Worm (Caenorhabditis elegans): ENCODE measurements around the gene ape-1.

Gene ape-1

DNA sequence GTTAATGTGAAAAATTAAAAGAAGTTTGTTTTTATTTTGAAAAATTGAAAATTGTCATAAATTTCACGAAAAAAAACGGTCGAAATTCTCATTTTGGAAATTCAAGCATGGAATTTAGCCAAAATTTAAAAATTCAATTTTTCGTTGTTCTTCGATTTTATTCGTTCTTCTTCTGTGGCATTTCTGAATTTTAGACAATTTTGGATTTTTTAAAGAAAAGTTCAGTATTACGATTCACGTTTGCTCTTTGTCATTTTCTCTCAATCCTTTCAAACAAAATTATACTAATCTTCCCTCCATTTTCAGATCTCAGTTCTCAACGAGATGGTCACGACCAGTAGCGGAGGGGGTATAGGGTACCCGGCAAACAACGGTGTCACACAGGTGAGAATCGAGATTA lies at the start of gene ape-1:
ape-1 (plus strand) TSS at position 301 of the 400 bp plus-strand sequence.
- no peak for TF ChIP-seq lsy-2 (tag; optimal IDR thresholded peaks at IDR 0.05)
- no peak for TF ChIP-seq ces-1 (GFP tag; optimal IDR thresholded peaks at IDR 0.05)
- TF ChIP-seq unc-62 (GFP tag; optimal IDR thresholded peaks at IDR 0.05), result no peak
- TF ChIP-seq nhr-2 (tag; optimal IDR thresholded peaks at IDR 0.05), result no peak
- TF ChIP-seq tbx-8 (GFP tag; optimal IDR thresholded peaks at IDR 0.05), result no peak

DNA sequence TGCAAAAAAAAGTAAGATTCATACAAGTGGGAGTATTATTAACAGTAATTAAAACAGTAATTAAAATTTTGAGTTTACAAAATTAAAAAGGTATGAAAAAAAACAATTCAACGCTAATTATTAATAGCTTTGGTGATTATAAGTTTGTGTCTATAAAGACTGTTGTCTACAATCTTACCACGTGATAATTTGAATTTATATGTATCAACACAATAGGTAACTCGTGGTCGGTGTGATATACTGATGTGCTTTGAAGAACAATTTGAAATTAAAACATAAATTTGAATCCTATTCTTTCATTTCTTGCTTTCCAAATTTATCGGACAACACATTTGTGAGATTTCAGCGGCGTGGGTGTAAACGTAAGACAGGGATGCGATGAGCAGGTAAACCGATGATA lies 47.9 kb upstream of the ape-1 start:
- TF ChIP-seq elt-3 (tag; optimal IDR thresholded peaks at IDR 0.05) (no peak), mep-1 (tag; optimal IDR thresholded peaks at IDR 0.05) (no peak)

- TF ChIP-seq unc-62 (GFP tag; optimal IDR thresholded peaks at IDR 0.05) (no peak), nhr-12 (tag; optimal IDR thresholded peaks at IDR 0.05) (no peak), sptf-1 (tag; optimal IDR thresholded peaks at IDR 0.05) (no peak), elt-1 (tag; optimal IDR thresholded peaks at IDR 0.05; ENCODE audit: borderline replicate concordance, insufficient read depth) (no peak), nhr-28 (tag; optimal IDR thresholded peaks at IDR 0.05) (no peak), mab-5 (tag; optimal IDR thresholded peaks at IDR 0.05) (no peak), mep-1 (tag; optimal IDR thresholded peaks at IDR 0.05) (no peak), ham-2 (GFP tag; optimal IDR thresholded peaks at IDR 0.05) (no peak), drap-1 (GFP tag; optimal IDR thresholded peaks at IDR 0.05) (no peak), hlh-1 (tag; optimal IDR thresholded peaks at IDR 0.05) (no peak), lsy-2 (tag; optimal IDR thresholded peaks at IDR 0.05) (no peak), ceh-83 (GFP tag; optimal IDR thresholded peaks at IDR 0.05) (no peak), tbx-8 (GFP tag; optimal IDR thresholded peaks at IDR 0.05) (no peak), nhr-2 (tag; optimal IDR thresholded peaks at IDR 0.05) (no peak), snpc-4 (tag; optimal IDR thresholded peaks at IDR 0.05) (no peak), ceh-43 (GFP tag; optimal IDR thresholded peaks at IDR 0.05) (no peak), bed-3 (GFP tag; optimal IDR thresholded peaks at IDR 0.05) (no peak), elt-3 (tag; optimal IDR thresholded peaks at IDR 0.05) (no peak), mls-2 (tag; optimal IDR thresholded peaks at IDR 0.05) (no peak)
These were observed 46.3 kb upstream of the ape-1 start, which contains the start of gene F35B12.10 for ce11 chrV:11629222-11630026. Gene F35B12.10, minus strand, starts transcription at chrV:11629272.

DNA sequence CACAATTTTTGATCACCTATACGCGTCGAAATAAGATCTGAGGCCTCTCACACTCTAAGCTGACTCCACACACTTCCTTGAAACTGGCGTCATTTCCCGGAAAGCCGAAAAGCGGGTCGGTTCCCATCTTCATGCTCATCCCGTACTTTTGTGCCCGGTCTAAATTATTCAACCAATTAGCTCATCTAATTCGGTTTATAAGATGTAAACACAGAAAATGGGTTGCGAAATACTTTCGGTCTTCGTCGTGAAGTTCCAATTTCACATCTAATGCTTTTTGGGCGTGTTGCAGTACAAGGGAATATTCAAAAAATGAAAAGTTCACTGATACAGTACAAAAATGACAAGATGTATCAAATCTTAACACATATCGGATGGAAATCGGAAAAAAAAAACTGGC lies 44.6 kb upstream of the ape-1 start:
- TF ChIP-seq ces-1 (GFP tag; optimal IDR thresholded peaks at IDR 0.05) (peak; percentile 6), ceh-43 (GFP tag; optimal IDR thresholded peaks at IDR 0.05) (no peak)

DNA sequence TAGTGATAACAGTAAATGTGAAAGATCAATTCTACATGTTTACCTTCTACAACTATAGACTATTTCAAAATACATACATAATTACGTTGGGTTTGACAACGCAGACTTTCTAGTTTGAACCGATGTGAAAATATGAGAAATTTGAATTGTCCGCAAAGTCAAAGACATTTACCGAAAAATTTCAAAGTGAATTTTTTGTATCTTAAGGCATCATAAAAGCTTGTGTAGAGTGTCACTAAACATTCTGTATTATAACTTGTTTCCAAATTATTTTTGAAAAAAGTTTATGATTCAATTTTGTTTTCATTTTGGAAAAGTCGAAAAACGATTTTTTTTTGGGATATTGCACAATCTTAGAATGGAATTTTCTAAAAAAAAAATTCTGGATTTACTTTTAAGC lies 40.2 kb upstream of the ape-1 start:
- TF ChIP-seq ztf-11 (tag; optimal IDR thresholded peaks at IDR 0.05), result no peak
- no peak for TF ChIP-seq elt-1 (tag; optimal IDR thresholded peaks at IDR 0.05; ENCODE audit: borderline replicate concordance, insufficient read depth)
- TF ChIP-seq nhr-28 (tag; optimal IDR thresholded peaks at IDR 0.05), result no peak
- no peak for TF ChIP-seq sem-2 (GFP tag; optimal IDR thresholded peaks at IDR 0.05)
- TF ChIP-seq nhr-237 (tag; optimal IDR thresholded peaks at IDR 0.05), result no peak
- no peak for TF ChIP-seq lin-13 (tag; optimal IDR thresholded peaks at IDR 0.05)
- TF ChIP-seq lin-32 (GFP tag; optimal IDR thresholded peaks at IDR 0.05), result no peak
- TF ChIP-seq ceh-39 (tag; optimal IDR thresholded peaks at IDR 0.05), result no peak
- no peak for TF ChIP-seq cnd-1 (tag; optimal IDR thresholded peaks at IDR 0.05)
- TF ChIP-seq nhr-12 (tag; optimal IDR thresholded peaks at IDR 0.05), result no peak
- TF ChIP-seq ces-1 (GFP tag; optimal IDR thresholded peaks at IDR 0.05), result no peak

DNA sequence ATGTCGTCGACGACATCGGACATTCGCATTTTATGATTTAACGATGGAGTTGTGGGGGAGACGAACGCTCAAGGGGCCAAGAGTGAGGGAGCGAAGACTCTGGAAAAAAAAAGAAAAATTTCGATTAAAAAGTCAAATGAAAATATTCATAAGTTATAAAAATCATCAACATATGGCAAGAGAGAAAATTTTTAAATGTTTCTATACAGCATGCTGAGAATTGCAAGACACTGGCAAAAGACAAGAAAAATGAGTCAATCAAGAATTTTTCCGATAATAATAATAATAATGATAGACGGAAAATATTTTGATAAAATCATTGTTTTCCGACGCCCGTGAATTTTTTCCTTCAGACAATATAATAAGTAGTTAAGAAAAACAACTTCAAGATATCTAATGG lies 38.5 kb upstream of the ape-1 start, which contains the start of gene sipa-1:
sipa-1 (minus strand) TSS at position 101 of the 400 bp plus-strand sequence.
- TF ChIP-seq unc-120 (tag; optimal IDR thresholded peaks at IDR 0.05; ENCODE audit: poor library complexity, severe bottlenecking) (no peak), tbx-8 (GFP tag; optimal IDR thresholded peaks at IDR 0.05) (no peak), drap-1 (GFP tag; optimal IDR thresholded peaks at IDR 0.05) (no peak), sem-2 (GFP tag; optimal IDR thresholded peaks at IDR 0.05) (no peak), lin-13 (tag; optimal IDR thresholded peaks at IDR 0.05) (no peak), nhr-28 (tag; optimal IDR thresholded peaks at IDR 0.05) (no peak), ham-2 (GFP tag; optimal IDR thresholded peaks at IDR 0.05) (no peak), ceh-43 (GFP tag; optimal IDR thresholded peaks at IDR 0.05) (no peak), zip-8 (tag; optimal IDR thresholded peaks at IDR 0.05) (no peak)
